Worm (Caenorhabditis elegans) whole organism, L3 larva: ENCODE results near the gene srxa-8.

Source experiments
- aly-2 ChIP-seq: fragments of 150-350 bp; optimal IDR thresholded peaks from 2 replicates; lab custom pipeline; 2014; ENCODE audit warnings: missing biosample characterization, missing genetic modification characterization
- ama-1 ChIP-seq: fragments of 150-350 bp; optimal IDR thresholded peaks from 2 replicates; lab custom pipeline; 2018
- ceh-16 ChIP-seq: sonication (generic microtip); optimal IDR thresholded peaks from 2 replicates; lab custom pipeline; 2017; ENCODE audit warnings: missing biosample characterization, missing genetic modification characterization
- ceh-28 ChIP-seq: fragments of 150-350 bp; optimal IDR thresholded peaks from 2 replicates; lab custom pipeline; 2014; ENCODE audit warnings: missing biosample characterization, missing genetic modification reagents, missing genetic modification characterization
- ceh-82 ChIP-seq: fragments of 150-350 bp; optimal IDR thresholded peaks from 2 replicates; lab custom pipeline; 2014; ENCODE audit warnings: missing biosample characterization, missing genetic modification characterization
- ceh-9 ChIP-seq: sonication (generic microtip); optimal IDR thresholded peaks from 2 replicates; lab custom pipeline; 2018; ENCODE audit warnings: missing biosample characterization, missing genetic modification characterization
- daf-12 ChIP-seq: fragments of 150-350 bp; optimal IDR thresholded peaks from 2 replicates; lab custom pipeline; 2014; ENCODE audit warnings: missing biosample characterization, missing genetic modification reagents, missing genetic modification characterization
- egl-27 ChIP-seq: sonication (generic microtip); optimal IDR thresholded peaks from 4 replicates; lab custom pipeline; 2017; ENCODE audit warnings: missing biosample characterization, missing genetic modification reagents, missing genetic modification characterization
- egl-5 ChIP-seq: fragments of 150-350 bp; optimal IDR thresholded peaks from 2 replicates; lab custom pipeline; 2017; ENCODE audit warnings: missing biosample characterization, missing genetic modification reagents, missing genetic modification characterization, inconsistent platforms
- elt-2 ChIP-seq: sonication (generic microtip); optimal IDR thresholded peaks from 2 replicates; lab custom pipeline; 2016; ENCODE audit warnings: missing genetic modification reagents, mild to moderate bottlenecking, missing genetic modification characterization, missing compliant biosample characterization
- elt-3 ChIP-seq, 3 experiments: fragments of 150-350 bp in 1 of 3; sonication (generic microtip) in 2 of 3; optimal IDR thresholded peaks; 2 replicates in 2 of 3; 4 replicates in 1 of 3; lab custom pipeline; 2014 to 2017; ENCODE audit warnings: missing biosample characterization in 3 of 3, missing genetic modification characterization in 3 of 3
- eor-1 ChIP-seq, 2 experiments: fragments of 150-350 bp; optimal IDR thresholded peaks; 2 replicates each; lab custom pipeline; 2014 to 2018; ENCODE audit warnings: missing biosample characterization in 2 of 2, missing genetic modification characterization in 2 of 2
- fkh-10 ChIP-seq: sonication (generic microtip); optimal IDR thresholded peaks from 2 replicates; lab custom pipeline; 2017; ENCODE audit warnings: missing biosample characterization, missing genetic modification reagents, missing genetic modification characterization
- fkh-2 ChIP-seq: fragments of 150-350 bp; optimal IDR thresholded peaks from 2 replicates; lab custom pipeline; 2014; ENCODE audit warnings: missing biosample characterization, missing genetic modification reagents, missing genetic modification characterization
- fos-1 ChIP-seq: fragments of 150-350 bp; optimal IDR thresholded peaks from 2 replicates; lab custom pipeline; 2014; ENCODE audit warnings: missing biosample characterization, missing genetic modification characterization
- hmg-11 ChIP-seq: sonication (generic microtip); optimal IDR thresholded peaks from 2 replicates; lab custom pipeline; 2016; ENCODE audit warnings: missing genetic modification characterization, missing compliant biosample characterization
- jun-1 ChIP-seq: fragments of 150-350 bp; optimal IDR thresholded peaks from 2 replicates; lab custom pipeline; 2014; ENCODE audit warnings: missing biosample characterization, missing genetic modification reagents, missing genetic modification characterization
- lin-39 ChIP-seq: fragments of 150-350 bp; optimal IDR thresholded peaks from 2 replicates; lab custom pipeline; 2018; ENCODE audit warnings: missing biosample characterization, missing genetic modification reagents, missing genetic modification characterization
- lsy-12 ChIP-seq: sonication (generic microtip); optimal IDR thresholded peaks from 2 replicates; lab custom pipeline; 2016; ENCODE audit warnings: mild to moderate bottlenecking, missing genetic modification characterization, missing compliant biosample characterization
- mdl-1 ChIP-seq: fragments of 150-350 bp; optimal IDR thresholded peaks from 2 replicates; lab custom pipeline; 2014; ENCODE audit warnings: missing biosample characterization, missing genetic modification characterization
- mml-1 ChIP-seq: fragments of 150-350 bp; sonication (generic microtip); optimal IDR thresholded peaks from 3 replicates; lab custom pipeline; 2014; ENCODE audit warnings: missing biosample characterization, missing genetic modification characterization
- nhr-12 ChIP-seq: fragments of 150-350 bp; optimal IDR thresholded peaks from 2 replicates; lab custom pipeline; 2014; ENCODE audit warnings: missing biosample characterization, missing genetic modification characterization
- nhr-23 ChIP-seq: fragments of 150-350 bp; optimal IDR thresholded peaks from 2 replicates; lab custom pipeline; 2014; ENCODE audit warnings: missing biosample characterization, missing genetic modification reagents, missing genetic modification characterization
- nhr-43 ChIP-seq: sonication (generic microtip); optimal IDR thresholded peaks from 2 replicates; lab custom pipeline; 2016; ENCODE audit warnings: mild to moderate bottlenecking, missing genetic modification characterization, missing compliant biosample characterization; ENCODE audit not compliant: poor library complexity, severe bottlenecking
- nhr-76 ChIP-seq: fragments of 150-350 bp; sonication (generic microtip); optimal IDR thresholded peaks from 5 replicates; lab custom pipeline; 2014; ENCODE audit warnings: missing biosample characterization, missing genetic modification characterization
- nhr-77 ChIP-seq: fragments of 150-350 bp; optimal IDR thresholded peaks from 2 replicates; lab custom pipeline; 2014; ENCODE audit warnings: missing biosample characterization, missing genetic modification characterization
- pha-4 ChIP-seq: fragments of 150-350 bp; optimal IDR thresholded peaks from 2 replicates; lab custom pipeline; 2014; ENCODE audit warnings: missing biosample characterization, missing genetic modification reagents, missing genetic modification characterization
- sea-2 ChIP-seq: fragments of 150-350 bp; sonication (generic microtip); optimal IDR thresholded peaks from 4 replicates; lab custom pipeline; 2014; ENCODE audit warnings: missing biosample characterization, missing genetic modification reagents, missing genetic modification characterization
- skn-1 ChIP-seq: fragments of 150-350 bp; optimal IDR thresholded peaks from 2 replicates; lab custom pipeline; 2014; ENCODE audit warnings: missing biosample characterization, missing genetic modification characterization
- tbx-2 ChIP-seq: sonication (generic microtip); optimal IDR thresholded peaks from 2 replicates; lab custom pipeline; 2016; ENCODE audit warnings: mild to moderate bottlenecking, missing genetic modification characterization, missing compliant biosample characterization
- unc-39 ChIP-seq: sonication (generic microtip); optimal IDR thresholded peaks from 4 replicates; lab custom pipeline; 2017; ENCODE audit warnings: missing biosample characterization, missing genetic modification characterization
- unc-62 ChIP-seq: fragments of 150-350 bp; sonication (generic microtip); optimal IDR thresholded peaks from 4 replicates; lab custom pipeline; 2014; ENCODE audit warnings: missing biosample characterization, missing genetic modification reagents, missing genetic modification characterization
- ztf-4 ChIP-seq: fragments of 150-350 bp; optimal IDR thresholded peaks from 2 replicates; lab custom pipeline; 2014; ENCODE audit warnings: missing biosample characterization, missing genetic modification characterization

Gene srxa-8

ce11 chrX:13274102-13274501, 34.5 kb downstream of the srxa-8 start, which contains the start of gene cyp-14A3:
cyp-14A3 (minus strand) TSS chrX:13274202.
- TF ChIP-seq egl-27 (tag; lab: Kevin White, UChicago) = no peak
- no peak for TF ChIP-seq nhr-77 (tag; lab: Kevin White, UChicago)
- TF ChIP-seq sea-2 (GFP tag; lab: Kevin White, UChicago) = no peak
- TF ChIP-seq unc-39 (tag; lab: Kevin White, UChicago) = no peak
- no peak for TF ChIP-seq mml-1 (tag; lab: Kevin White, UChicago)
- TF ChIP-seq mdl-1 (tag; lab: Kevin White, UChicago) = no peak
- no peak for TF ChIP-seq ceh-16 (tag; lab: Kevin White, UChicago)
- TF ChIP-seq fos-1 (tag; lab: Kevin White, UChicago) = no peak
- no peak for TF ChIP-seq ceh-9 (tag; lab: Kevin White, UChicago)
- no peak for TF ChIP-seq unc-62 (GFP tag; lab: Kevin White, UChicago)
- no peak for TF ChIP-seq elt-3 (tag; optimal IDR thresholded peaks at IDR 0.05; lab: Kevin White, UChicago)
- TF ChIP-seq egl-5 (tag; lab: Kevin White, UChicago) = no peak

ce11 chrX:13269586-13269985, 39.1 kb downstream of the srxa-8 start, which contains the start of gene cyp-14A2:
cyp-14A2 (minus strand) TSS chrX:13269686.
- TF ChIP-seq nhr-12 (tag; lab: Kevin White, UChicago) (no peak), fkh-2 (no peak), tbx-2 (no peak), egl-5 (tag; lab: Kevin White, UChicago) (no peak), unc-62 (GFP tag; lab: Kevin White, UChicago) (no peak), ceh-82 (tag; lab: Kevin White, UChicago) (no peak)

- no peak for TF ChIP-seq egl-5 (tag; lab: Kevin White, UChicago)
- TF ChIP-seq elt-3 (tag; optimal IDR thresholded peaks at IDR 0.05; lab: Kevin White, UChicago) = no peak
- TF ChIP-seq nhr-23 (tag; lab: Kevin White, UChicago) = peak; percentile 26
Observed at ce11 chrX:13267230-13267629, 41.4 kb downstream of the srxa-8 start, which contains the start of gene cyp-14A1. cyp-14A1 (minus strand) TSS chrX:13267355.

- peak; percentile 84 for TF ChIP-seq hmg-11 (tag; lab: Kevin White, UChicago)
- no peak for TF ChIP-seq daf-12 (tag; lab: Kevin White, UChicago)
- TF ChIP-seq ceh-28 (tag; lab: Kevin White, UChicago) = no peak
- TF ChIP-seq nhr-76 (tag; lab: Kevin White, UChicago) = no peak
- no peak for TF ChIP-seq ceh-16 (tag; lab: Kevin White, UChicago)
- TF ChIP-seq pha-4 (tag; lab: Kevin White, UChicago) = peak; percentile 57
- no peak for TF ChIP-seq ama-1
- TF ChIP-seq elt-2 (tag; lab: Kevin White, UChicago) = peak; percentile 49
- TF ChIP-seq aly-2 = no peak
- TF ChIP-seq eor-1 (tag; optimal IDR thresholded peaks at IDR 0.05; lab: Kevin White, UChicago) = no peak
- TF ChIP-seq nhr-23 (tag; lab: Kevin White, UChicago) = peak; percentile 19
- peak; percentile 55 for TF ChIP-seq lsy-12
- TF ChIP-seq ceh-82 (tag; lab: Kevin White, UChicago) = peak; percentile 34
- TF ChIP-seq nhr-43 (tag; lab: Kevin White, UChicago) = peak; percentile 48
- TF ChIP-seq ceh-9 (tag; lab: Kevin White, UChicago) = no peak
- peak; percentile 36 for TF ChIP-seq lin-39 (tag; lab: Kevin White, UChicago)
- no peak for TF ChIP-seq ztf-4
- TF ChIP-seq egl-27 (tag; lab: Kevin White, UChicago) = no peak
- TF ChIP-seq jun-1 (tag; lab: Kevin White, UChicago) = peak; percentile 55
- TF ChIP-seq fkh-10 (GFP tag; lab: Kevin White, UChicago) = peak; percentile 23
- peak; percentile 52 for TF ChIP-seq tbx-2
- TF ChIP-seq unc-62 (GFP tag; lab: Kevin White, UChicago) = peak; percentile 2
- no peak for TF ChIP-seq fkh-2
- TF ChIP-seq mdl-1 (tag; lab: Kevin White, UChicago) = no peak
- TF ChIP-seq nhr-12 (tag; lab: Kevin White, UChicago) = no peak
- peak; percentile 17 for TF ChIP-seq skn-1 (tag; lab: Kevin White, UChicago)
- no peak for TF ChIP-seq fos-1 (tag; lab: Kevin White, UChicago)
- TF ChIP-seq, all 47 proteins: peak for 13
Observed at ce11 chrX:13264550-13264949, 44.1 kb downstream of the srxa-8 start.

- TF ChIP-seq fkh-10 (GFP tag; lab: Kevin White, UChicago) (no peak), ztf-4 (no peak)
Observed at ce11 chrX:13262195-13262594, 46.5 kb downstream of the srxa-8 start, which contains the start of gene K09A11.1. K09A11.1 (plus strand) TSS chrX:13262495.
